Worm (Caenorhabditis elegans) whole organism, young adult: ENCODE measurements around the gene ccar-1.

ENCODE experiments used
- mxl-1 ChIP-seq: sonication (generic microtip); optimal IDR thresholded peaks from 2 replicates; lab custom pipeline; 2016; ENCODE audit warnings: missing genetic modification characterization, missing compliant biosample characterization

ccar-1 gene

DNA sequence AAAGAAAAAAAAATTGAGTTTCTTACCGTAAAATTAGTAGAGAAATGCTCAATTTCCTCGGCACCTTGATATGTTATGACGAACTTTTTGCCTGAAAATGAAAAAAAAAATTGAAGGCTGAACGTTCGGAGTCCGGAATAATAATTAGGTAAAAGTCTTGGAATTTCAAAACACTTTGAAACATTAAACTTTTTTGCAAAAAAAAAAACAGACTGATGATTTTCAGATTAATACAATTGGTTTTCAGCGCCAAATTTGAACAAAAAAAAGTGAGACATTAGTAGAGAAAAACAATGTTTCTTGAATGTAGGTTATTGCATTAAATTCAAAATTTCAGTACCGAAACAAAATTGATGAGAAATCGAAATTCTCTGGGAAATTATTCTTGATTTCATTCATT lies 52.6 kb downstream of the ccar-1 start, which contains the start of gene nkcc-1:
nkcc-1 (minus strand) TSS at position 101 of the 400 bp plus-strand sequence.
- no peak for TF ChIP-seq mxl-1 (tag; lab: Kevin White, UChicago)
